Worm (Caenorhabditis elegans) whole organism, L1 larva: ENCODE results near the gene ZK563.7.
A peak's percentile ranks its signal among the peaks of the same experiment; 100 is the strongest.

Experiments
- aly-2 ChIP-seq: fragments of 150-350 bp; optimal IDR thresholded peaks from 2 replicates; lab custom pipeline; 2014; ENCODE audit warnings: missing biosample characterization, missing genetic modification characterization
- ama-1 ChIP-seq: fragments of 150-350 bp; optimal IDR thresholded peaks from 2 replicates; lab custom pipeline; 2014
- egl-27 ChIP-seq, 2 experiments: fragments of 150-350 bp in 1 of 2; sonication (generic microtip); optimal IDR thresholded peaks; 3 replicates each; lab custom pipeline; 2017 to 2018; ENCODE audit warnings: missing biosample characterization in 2 of 2, missing genetic modification characterization in 2 of 2, missing genetic modification reagents in 2 of 2
- elt-2 ChIP-seq: sonication (generic microtip); optimal IDR thresholded peaks from 2 replicates; lab custom pipeline; 2016; ENCODE audit warnings: missing genetic modification characterization, mild to moderate bottlenecking, inconsistent platforms, missing compliant biosample characterization, missing genetic modification reagents
- fkh-10 ChIP-seq: sonication (generic microtip); optimal IDR thresholded peaks from 2 replicates; lab custom pipeline; 2017; ENCODE audit warnings: missing biosample characterization, missing genetic modification reagents, missing genetic modification characterization
- lsy-2 ChIP-seq, 2 experiments: fragments of 150-350 bp; optimal IDR thresholded peaks; 2 replicates each; lab custom pipeline; 2014; ENCODE audit warnings: missing biosample characterization in 2 of 2, missing genetic modification characterization in 2 of 2
- mdl-1 ChIP-seq, 2 experiments: fragments of 150-350 bp; optimal IDR thresholded peaks; 2 replicates each; lab custom pipeline; 2014 to 2017; ENCODE audit warnings: missing biosample characterization in 2 of 2, missing genetic modification characterization in 2 of 2, inconsistent platforms in 1 of 2
- mep-1 ChIP-seq: fragments of 150-350 bp; optimal IDR thresholded peaks from 2 replicates; lab custom pipeline; 2014; ENCODE audit warnings: missing biosample characterization, missing genetic modification characterization
- nhr-28 ChIP-seq: fragments of 150-350 bp; optimal IDR thresholded peaks from 2 replicates; lab custom pipeline; 2014; ENCODE audit warnings: missing biosample characterization, missing genetic modification characterization
- rnt-1 ChIP-seq: sonication (generic microtip); optimal IDR thresholded peaks from 2 replicates; lab custom pipeline; 2016; ENCODE audit warnings: mild to moderate bottlenecking, missing genetic modification characterization, moderate library complexity, missing compliant biosample characterization
- snpc-4 ChIP-seq: fragments of 150-350 bp; optimal IDR thresholded peaks from 2 replicates; lab custom pipeline; 2014; ENCODE audit warnings: missing biosample characterization, missing genetic modification characterization
- swsn-7 ChIP-seq: sonication (generic microtip); optimal IDR thresholded peaks from 2 replicates; lab custom pipeline; 2016; ENCODE audit warnings: missing genetic modification characterization, missing compliant biosample characterization
- unc-130 ChIP-seq: fragments of 150-350 bp; optimal IDR thresholded peaks from 2 replicates; lab custom pipeline; 2017; ENCODE audit warnings: missing biosample characterization, missing genetic modification characterization, inconsistent platforms
- unc-62 ChIP-seq: fragments of 150-350 bp; optimal IDR thresholded peaks from 2 replicates; lab custom pipeline; 2014; ENCODE audit warnings: missing biosample characterization, missing genetic modification reagents, missing genetic modification characterization

DNA sequence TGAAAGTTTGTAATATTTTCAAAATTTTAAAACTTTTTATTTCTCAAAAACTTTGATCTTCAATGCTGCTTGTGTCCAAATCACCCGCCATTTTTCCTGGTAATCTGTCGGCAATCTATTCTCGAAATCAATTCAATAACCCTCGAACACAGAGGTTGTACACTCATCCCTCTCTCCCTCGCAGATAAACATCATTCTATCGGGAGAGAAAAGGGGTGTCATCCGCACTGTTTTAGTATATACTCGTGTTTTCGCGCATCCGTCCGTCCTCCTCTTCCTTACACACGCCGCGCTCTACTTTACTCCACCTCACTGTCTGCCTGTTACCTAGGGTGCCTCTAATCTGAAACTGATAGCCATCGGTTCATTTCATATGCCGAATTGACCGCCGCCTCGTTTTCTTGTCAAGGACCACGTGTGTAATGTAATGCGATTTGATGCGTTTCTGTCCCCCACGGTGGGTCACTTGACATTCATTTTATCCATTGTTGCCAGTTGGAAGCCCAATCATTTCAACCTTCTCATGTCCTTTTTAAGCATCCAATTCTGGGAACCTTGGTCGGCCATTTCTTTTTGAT is 36.6 kb upstream of the ZK563.7 start:
- TF ChIP-seq aly-2 (no peak), mdl-1 (tag; optimal IDR thresholded peaks at IDR 0.05; lab: Kevin White, UChicago) (no peak), unc-62 (no peak), nhr-28 (no peak), elt-2 (tag; lab: Kevin White, UChicago) (no peak), fkh-10 (GFP tag; lab: Kevin White, UChicago) (no peak), snpc-4 (tag; lab: Kevin White, UChicago) (no peak), ama-1 (lab: Kevin White, UChicago) (no peak), swsn-7 (no peak), lsy-2 (tag; optimal IDR thresholded peaks at IDR 0.05; lab: Kevin White, UChicago) (no peak), egl-27 (tag; optimal IDR thresholded peaks at IDR 0.05; lab: Kevin White, UChicago) (no peak), unc-130 (tag; lab: Kevin White, UChicago) (no peak), mep-1 (tag; lab: Kevin White, UChicago) (no peak), rnt-1 (tag; lab: Kevin White, UChicago) (peak; percentile 15)
